Worm (Caenorhabditis elegans): ENCODE results near the gene cnc-11.

The cnc-11 gene

DNA sequence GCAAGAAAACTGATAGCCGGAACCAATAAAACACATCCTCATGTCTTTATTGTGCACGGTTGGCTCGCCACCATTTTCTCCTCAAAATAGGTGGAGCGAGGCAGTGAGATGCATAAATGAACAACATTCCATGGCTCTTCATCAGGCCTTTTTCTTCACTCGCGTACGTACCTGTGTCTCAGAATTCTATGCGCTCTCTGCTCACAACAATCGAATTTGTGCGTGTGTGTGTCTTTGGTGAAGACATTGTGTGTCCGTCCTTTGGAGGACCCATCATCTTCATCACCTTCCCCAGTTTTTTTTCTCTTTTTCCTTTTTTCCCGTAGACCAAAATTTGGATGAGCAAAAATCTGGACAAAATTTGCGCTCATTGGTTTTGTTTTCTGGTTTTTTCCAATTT lies 19.9 kb upstream of the cnc-11 start:
- TF ChIP-seq pbrm-1 (GFP tag; IDR thresholded peaks at IDR 0.05) (no peak), ceh-79 (tag; optimal IDR thresholded peaks at IDR 0.05) (no peak), attf-6 (GFP tag; IDR thresholded peaks at IDR 0.05) (no peak), ztf-3 (GFP tag; optimal IDR thresholded peaks at IDR 0.05) (no peak), B0336.3 (GFP tag; IDR thresholded peaks at IDR 0.05) (no peak), ceh-100 (GFP tag; IDR thresholded peaks at IDR 0.05) (no peak), mxl-1 (tag; optimal IDR thresholded peaks at IDR 0.05) (no peak), cebp-2 (GFP tag; IDR thresholded peaks at IDR 0.05) (no peak), nhr-80 (tag; optimal IDR thresholded peaks at IDR 0.05) (no peak), lag-1 (GFP tag; IDR thresholded peaks at IDR 0.05) (no peak), F33H1.4 (GFP tag; IDR thresholded peaks at IDR 0.05) (no peak), lsy-27 (tag; optimal IDR thresholded peaks at IDR 0.05; ENCODE audit: borderline replicate concordance, insufficient read depth) (no peak), nfyb-1 (GFP tag; IDR thresholded peaks at IDR 0.05) (no peak), zim-3 (tag; optimal IDR thresholded peaks at IDR 0.05) (no peak), Y79H2A.3 (GFP tag; conservative IDR thresholded peaks at IDR 0.05) (no peak), nhr-120 (GFP tag; IDR thresholded peaks at IDR 0.05) (no peak), sdz-38 (tag; optimal IDR thresholded peaks at IDR 0.05) (no peak), atf-7 (tag; optimal IDR thresholded peaks at IDR 0.05) (no peak)

- TF ChIP-seq lin-35 (GFP tag; optimal IDR thresholded peaks at IDR 0.05) (no peak), Y53G8AR.9 (GFP tag; conservative IDR thresholded peaks at IDR 0.05) (no peak), egrh-3 (GFP tag; IDR thresholded peaks at IDR 0.05) (no peak), somi-1 (GFP tag; optimal IDR thresholded peaks at IDR 0.05) (no peak), K12H6.12 (tag; optimal IDR thresholded peaks at IDR 0.05) (no peak), rec-8 (tag; optimal IDR thresholded peaks at IDR 0.05) (no peak), ZK185.1 (tag; optimal IDR thresholded peaks at IDR 0.05; ENCODE audit: poor library complexity, severe bottlenecking) (no peak)
These were observed 18.8 kb upstream of the cnc-11 start for ce11 chrV:1423338-1423737.

DNA sequence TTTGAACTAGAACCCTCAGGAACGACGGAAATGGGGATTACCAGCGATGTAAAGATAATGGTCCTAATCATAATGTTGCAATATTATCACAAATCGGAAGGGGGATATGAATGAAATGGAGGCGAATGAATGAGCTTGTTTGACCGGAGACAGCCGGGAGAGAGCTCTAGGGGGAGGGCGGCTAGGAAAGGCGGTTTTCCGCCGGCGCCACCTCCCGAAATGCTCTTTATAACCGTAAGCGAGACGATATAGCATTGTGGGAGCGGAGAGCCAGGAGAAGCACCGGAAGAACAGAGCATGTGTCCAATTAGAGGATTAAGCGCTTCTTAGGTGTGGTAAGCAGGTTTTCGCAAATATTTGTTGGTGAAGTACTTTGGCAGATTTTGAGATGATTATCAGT lies 16.5 kb upstream of the cnc-11 start, which contains the start of gene R12A1.3:
TSS of gene R12A1.3 (minus strand) at position 200 of the 400 bp plus-strand sequence.
- TF ChIP-seq zfh-2 (GFP tag; conservative IDR thresholded peaks at IDR 0.05) (peak; percentile 55), die-1 (tag; optimal IDR thresholded peaks at IDR 0.05) (no peak)

DNA sequence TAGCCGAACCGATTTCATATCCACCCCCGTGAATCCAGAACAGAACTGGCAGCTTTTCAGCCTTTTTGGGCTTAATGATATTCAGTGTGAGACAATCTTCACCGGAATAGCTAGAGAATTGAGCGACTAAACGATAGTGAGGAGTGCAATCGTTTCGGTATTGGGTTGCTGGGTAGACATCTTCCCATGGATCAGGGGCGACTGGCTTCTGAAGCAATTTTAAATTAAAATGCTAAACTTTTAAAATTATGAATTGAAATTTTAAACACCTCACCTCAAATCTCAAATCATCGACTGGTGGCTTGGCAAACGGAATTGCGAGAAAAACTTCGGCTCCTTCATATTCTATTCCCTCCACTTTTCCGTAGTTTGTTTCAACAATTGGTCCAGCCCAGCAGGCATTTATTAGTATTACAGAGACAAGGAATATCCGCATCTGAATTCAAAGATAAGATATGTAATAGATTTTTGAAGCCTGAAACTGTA lies 10.4 kb upstream of the cnc-11 start, which contains the start of gene ges-1:
TSS of gene ges-1 (minus strand) at position 436 of the 486 bp plus-strand sequence.
- no peak for TF ChIP-seq sea-2 (GFP tag; IDR thresholded peaks at IDR 0.05)
- TF ChIP-seq hmg-20 (GFP tag; IDR thresholded peaks at IDR 0.05): no peak
- TF ChIP-seq ceh-27 (GFP tag; optimal IDR thresholded peaks at IDR 0.05): no peak
- TF ChIP-seq F57C9.4 (tag; optimal IDR thresholded peaks at IDR 0.05): no peak
- no peak for TF ChIP-seq cebp-1 (GFP tag; IDR thresholded peaks at IDR 0.05)
- no peak for TF ChIP-seq cebp-1 (tag; optimal IDR thresholded peaks at IDR 0.05)
- no peak for TF ChIP-seq sptf-2 (GFP tag; optimal IDR thresholded peaks at IDR 0.05)
- TF ChIP-seq akir-1 (GFP tag; optimal IDR thresholded peaks at IDR 0.05): no peak
- no peak for TF ChIP-seq ztf-6 (GFP tag; IDR thresholded peaks at IDR 0.05)
- TF ChIP-seq snpc-4 (GFP tag; optimal IDR thresholded peaks at IDR 0.05): no peak
- no peak for TF ChIP-seq snpc-4 (tag; optimal IDR thresholded peaks at IDR 0.05)
- no peak for TF ChIP-seq gei-17 (GFP tag; optimal IDR thresholded peaks at IDR 0.05)
- TF ChIP-seq ztf-28 (GFP tag; IDR thresholded peaks at IDR 0.05): no peak
- TF ChIP-seq lin-26 (GFP tag; IDR thresholded peaks at IDR 0.05): no peak
- TF ChIP-seq B0019.2 (GFP tag; conservative IDR thresholded peaks at IDR 0.05): no peak
- no peak for TF ChIP-seq attf-5 (GFP tag; optimal IDR thresholded peaks at IDR 0.05)
- TF ChIP-seq Y56A3A.18 (GFP tag; IDR thresholded peaks at IDR 0.05): no peak
